Fruit fly (Drosophila melanogaster): ENCODE results near the gene RpL23A.
A peak's percentile ranks its signal among the peaks of the same experiment; 100 is the strongest.

RpL23A gene

dm6 chr3L:1629064-1629777, 39.2 kb downstream of the RpL23A start, which contains the start of gene GC (continued):
- TF ChIP-seq fd59A (GFP tag; optimal IDR thresholded peaks at IDR 0.05), result no peak
- peak; percentile 16 for TF ChIP-seq net (GFP tag; optimal IDR thresholded peaks at IDR 0.05)
- TF ChIP-seq CG6792 (GFP tag; optimal IDR thresholded peaks at IDR 0.05), result no peak
- no peak for TF ChIP-seq Ets96B (tag; optimal IDR thresholded peaks at IDR 0.05)
- no peak for TF ChIP-seq svp (GFP tag)
- peak; percentile 12 for TF ChIP-seq Eip75B (GFP tag; optimal IDR thresholded peaks at IDR 0.05)
- no peak for TF ChIP-seq CG11762 (GFP tag; optimal IDR thresholded peaks at IDR 0.05; ENCODE audit: insufficient read depth)
- TF ChIP-seq esn (GFP tag; optimal IDR thresholded peaks at IDR 0.05), result no peak

- TF ChIP-seq salr (GFP tag; optimal IDR thresholded peaks at IDR 0.05), result no peak
- TF ChIP-seq svp (GFP tag), result peak; percentile 29
Observed at dm6 chr3L:1628176-1628866, 40.1 kb downstream of the RpL23A start, which contains the start of gene CG13928. Gene CG13928, minus strand, starts transcription at chr3L:1628377.

dm6 chr3L:1626924-1627323, 41.5 kb downstream of the RpL23A start:
- TF ChIP-seq cyc (GFP tag; optimal IDR thresholded peaks at IDR 0.05) (no peak), svp (GFP tag) (peak; percentile 38), CG11294 (GFP tag; IDR thresholded peaks at IDR 0.05) (no peak), pdm3 (GFP tag; optimal IDR thresholded peaks at IDR 0.05) (no peak), CG6792 (GFP tag; optimal IDR thresholded peaks at IDR 0.05) (no peak)

- TF ChIP-seq CG6854 (GFP tag; optimal IDR thresholded peaks at IDR 0.05) (peak; percentile 11), fkh (GFP tag; optimal IDR thresholded peaks at IDR 0.05) (no peak), Smox (GFP tag; optimal IDR thresholded peaks at IDR 0.05) (peak; percentile 23), Eip75B (GFP tag; optimal IDR thresholded peaks at IDR 0.05) (peak; percentile 45), Sox14 (GFP tag; optimal IDR thresholded peaks at IDR 0.05) (peak; percentile 47), cyc (GFP tag; optimal IDR thresholded peaks at IDR 0.05) (peak; percentile 49), vri (GFP tag; optimal IDR thresholded peaks at IDR 0.05) (peak; percentile 77), CG10669 (GFP tag; optimal IDR thresholded peaks at IDR 0.05) (no peak), CG8119 (GFP tag; IDR thresholded peaks at IDR 0.05) (no peak), CG31627 (GFP tag; optimal IDR thresholded peaks at IDR 0.05) (peak; percentile 10), dsx (GFP tag; optimal IDR thresholded peaks at IDR 0.05; ENCODE audit: poor library complexity, severe bottlenecking) (no peak), pdm3 (GFP tag; optimal IDR thresholded peaks at IDR 0.05) (no peak), ss (GFP tag; optimal IDR thresholded peaks at IDR 0.05) (peak in 1 of 2 experiments; percentile 36), CG8632 (GFP tag; optimal IDR thresholded peaks at IDR 0.05) (no peak), esn (GFP tag; optimal IDR thresholded peaks at IDR 0.05) (no peak), CG6163 (GFP tag; IDR thresholded peaks at IDR 0.05) (0 out of 3 replicates have a peak, but pooled peaks have one; percentile 28), acj6 (GFP tag; optimal IDR thresholded peaks at IDR 0.05) (no peak), Gug (GFP tag; IDR thresholded peaks at IDR 0.05) (no peak), CG32006 (GFP tag; optimal IDR thresholded peaks at IDR 0.05) (peak; percentile 23), svp (GFP tag) (peak; percentile 84), eg (GFP tag; IDR thresholded peaks at IDR 0.05) (no peak), Hr39 (GFP tag; optimal IDR thresholded peaks at IDR 0.05) (peak; percentile 57), CG16779 (tag; optimal IDR thresholded peaks at IDR 0.05) (no peak), CG3919 (GFP tag; optimal IDR thresholded peaks at IDR 0.05) (no peak), lz (GFP tag; optimal IDR thresholded peaks at IDR 0.05) (peak; percentile 31), CG11294 (GFP tag; IDR thresholded peaks at IDR 0.05) (no peak), CG11902 (GFP tag; optimal IDR thresholded peaks at IDR 0.05) (peak; percentile 44), CG8319 (GFP tag; optimal IDR thresholded peaks at IDR 0.05) (no peak), achi (GFP tag; optimal IDR thresholded peaks at IDR 0.05) (peak; percentile 27)
Observed at dm6 chr3L:1618116-1618727, 50.2 kb downstream of the RpL23A start, which contains the start of the genes CG13926, ABCB7 and CG33230. Gene CG13926, minus strand, starts transcription at chr3L:1618158. Gene ABCB7, plus strand, starts transcription at chr3L:1618414. Gene CG33230, plus strand, starts transcription at chr3L:1618414.

Measured in whole organism, prepupa.